Fruit fly (Drosophila melanogaster) whole organism, embryonic: ENCODE data around the gene Pez.

ENCODE experiments used
- Ada2b ChIP-seq: fragments of 200-800 bp; sonication (Bioruptor generic); IDR thresholded peaks from 2 replicates; pipeline ENCODE4 v1.3.6; 2022; ENCODE audit warnings: missing biosample characterization, missing genetic modification characterization
- B-H2 ChIP-seq: fragments of 200-800 bp; sonication (Bioruptor generic); optimal IDR thresholded peaks from 2 replicates; lab custom pipeline; 2018; ENCODE audit warnings: missing biosample characterization, mild to moderate bottlenecking, missing genetic modification characterization
- CG1024 ChIP-seq: fragments of 200-800 bp; sonication (Bioruptor generic); IDR thresholded peaks from 2 replicates; pipeline ENCODE4 v1.3.6; 2022; ENCODE audit warnings: missing biosample characterization, missing genetic modification characterization
- CG10274 ChIP-seq: fragments of 200-800 bp; sonication (Bioruptor generic); optimal IDR thresholded peaks from 3 replicates; lab custom pipeline; 2017; ENCODE audit warnings: missing biosample characterization, mild to moderate bottlenecking, missing genetic modification characterization
- CG11560 ChIP-seq: fragments of 200-800 bp; sonication (Bioruptor generic); IDR thresholded peaks from 3 replicates; pipeline ENCODE4 v1.3.6; 2022; ENCODE audit warnings: missing biosample characterization, missing genetic modification characterization
- CG13296 ChIP-seq: fragments of 200-800 bp; sonication (Bioruptor generic); optimal IDR thresholded peaks from 3 replicates; lab custom pipeline; 2018; ENCODE audit warnings: missing biosample characterization, mild to moderate bottlenecking, missing genetic modification characterization
- CG13775 ChIP-seq: fragments of 200-800 bp; sonication (Bioruptor generic); optimal IDR thresholded peaks from 3 replicates; lab custom pipeline; 2017; ENCODE audit warnings: missing biosample characterization, mild to moderate bottlenecking, missing genetic modification characterization
- CG15514 ChIP-seq: fragments of 200-800 bp; sonication (Bioruptor generic); optimal IDR thresholded peaks from 3 replicates; lab custom pipeline; 2017; ENCODE audit warnings: missing biosample characterization, missing genetic modification characterization, mild to moderate bottlenecking, moderate library complexity, missing genetic modification reagents
- CG18599 ChIP-seq: fragments of 200-800 bp; sonication (Bioruptor generic); optimal IDR thresholded peaks from 3 replicates; lab custom pipeline; 2017; ENCODE audit warnings: missing biosample characterization, missing genetic modification characterization, mild to moderate bottlenecking, moderate library complexity, missing genetic modification reagents
- CG31441 ChIP-seq: fragments of 200-800 bp; sonication (Bioruptor generic); IDR thresholded peaks from 2 replicates; pipeline ENCODE4 v1.3.6; 2022; ENCODE audit warnings: missing biosample characterization, missing genetic modification characterization
- CG4328 ChIP-seq: fragments of 200-800 bp; sonication (Bioruptor generic); optimal IDR thresholded peaks from 3 replicates; lab custom pipeline; 2017; ENCODE audit warnings: missing biosample characterization, missing genetic modification reagents, missing genetic modification characterization
- CG5953 ChIP-seq: fragments of 200-800 bp; sonication (Bioruptor generic); IDR thresholded peaks from 2 replicates; pipeline ENCODE4 v1.3.6; 2022; ENCODE audit warnings: missing biosample characterization, missing genetic modification characterization
- CG7372 ChIP-seq: fragments of 200-800 bp; sonication (Bioruptor generic); IDR thresholded peaks from 2 replicates; pipeline ENCODE4 v1.3.6; 2022; ENCODE audit warnings: missing biosample characterization, missing genetic modification characterization
- CG7839 ChIP-seq: fragments of 200-800 bp; sonication (Bioruptor generic); optimal IDR thresholded peaks from 3 replicates; lab custom pipeline; 2018; ENCODE audit warnings: missing biosample characterization, mild to moderate bottlenecking, missing genetic modification characterization, moderate library complexity
- CG7928 ChIP-seq: fragments of 200-800 bp; sonication (Bioruptor generic); optimal IDR thresholded peaks from 2 replicates; lab custom pipeline; 2017; ENCODE audit warnings: missing biosample characterization, mild to moderate bottlenecking, missing genetic modification characterization
- CG8478 ChIP-seq: fragments of >200 bp; optimal IDR thresholded peaks from 2 replicates; lab custom pipeline; 2018
- CG8944 ChIP-seq: fragments of 200-800 bp; sonication (Bioruptor generic); optimal IDR thresholded peaks from 3 replicates; lab custom pipeline; 2016; ENCODE audit warnings: missing biosample characterization, missing genetic modification characterization
- CoRest ChIP-seq: fragments of 200-800 bp; sonication (Bioruptor generic); optimal IDR thresholded peaks from 3 replicates; lab custom pipeline; 2018; ENCODE audit warnings: missing biosample characterization, mild to moderate bottlenecking, missing genetic modification characterization, moderate library complexity
- D19B ChIP-seq: fragments of 200-800 bp; sonication (Bioruptor generic); optimal IDR thresholded peaks from 2 replicates; lab custom pipeline; 2017; ENCODE audit warnings: missing biosample characterization, mild to moderate bottlenecking, missing genetic modification characterization
- Deaf1 ChIP-seq: fragments of 200-800 bp; optimal IDR thresholded peaks from 3 replicates; lab custom pipeline; 2019; ENCODE audit warnings: missing biosample characterization, mild to moderate bottlenecking, missing genetic modification characterization, moderate library complexity
- Doc3 ChIP-seq: fragments of 200-800 bp; sonication (Bioruptor generic); IDR thresholded peaks from 3 replicates; pipeline ENCODE4 v1.3.6; 2022; ENCODE audit warnings: missing biosample characterization, missing genetic modification characterization; ENCODE audit not compliant: partially characterized antibody
- Ets97D ChIP-seq: fragments of 200-800 bp; sonication (Bioruptor generic); optimal IDR thresholded peaks from 3 replicates; lab custom pipeline; 2016; ENCODE audit warnings: missing biosample characterization, missing genetic modification characterization
- HLHmδ ChIP-seq: fragments of 200-800 bp; sonication (Bioruptor generic); optimal IDR thresholded peaks from 2 replicates; lab custom pipeline; 2018; ENCODE audit warnings: missing biosample characterization, mild to moderate bottlenecking, missing genetic modification characterization, moderate library complexity
- Jarid2 ChIP-seq: fragments of 200-800 bp; sonication (Bioruptor generic); optimal IDR thresholded peaks from 3 replicates; lab custom pipeline; 2017; ENCODE audit warnings: mild to moderate bottlenecking, missing biosample characterization, missing genetic modification reagents, missing genetic modification characterization
- Lim3 ChIP-seq: fragments of 200-800 bp; sonication (Bioruptor generic); IDR thresholded peaks from 2 replicates; pipeline ENCODE4 v1.3.6; 2022; ENCODE audit warnings: missing biosample characterization, missing genetic modification characterization
- MESR4 ChIP-seq: fragments of 200-800 bp; sonication (Bioruptor generic); optimal IDR thresholded peaks from 2 replicates; lab custom pipeline; 2018; ENCODE audit warnings: missing biosample characterization, mild to moderate bottlenecking, missing genetic modification characterization, moderate library complexity
- Max ChIP-seq: fragments of 200-800 bp; sonication (Bioruptor generic); optimal IDR thresholded peaks from 2 replicates; lab custom pipeline; 2016; ENCODE audit warnings: missing biosample characterization, mild to moderate bottlenecking, missing genetic modification characterization
- Nf-YC ChIP-seq: fragments of 200-800 bp; optimal IDR thresholded peaks from 3 replicates; lab custom pipeline; 2019; ENCODE audit warnings: missing biosample characterization, mild to moderate bottlenecking, missing genetic modification characterization, moderate library complexity
- Oaz ChIP-seq: fragments of 200-800 bp; sonication (Bioruptor generic); IDR thresholded peaks from 2 replicates; pipeline ENCODE4 v1.3.6; 2022; ENCODE audit warnings: missing biosample characterization, missing genetic modification characterization
- Rx ChIP-seq: fragments of 200-800 bp; sonication (Bioruptor generic); IDR thresholded peaks from 2 replicates; pipeline ENCODE4 v1.3.6; 2022; ENCODE audit warnings: missing biosample characterization, missing genetic modification characterization
- Scr ChIP-seq: fragments of 200-800 bp; sonication (Bioruptor generic); IDR thresholded peaks from 2 replicates; pipeline ENCODE4 v1.3.6; 2022; ENCODE audit warnings: missing biosample characterization, missing genetic modification characterization; ENCODE audit not compliant: partially characterized antibody
- Taf1 ChIP-seq: fragments of 200-800 bp; sonication (Bioruptor generic); IDR thresholded peaks from 2 replicates; pipeline ENCODE4 v1.3.6; 2022; ENCODE audit warnings: missing biosample characterization, missing genetic modification characterization
- ab ChIP-seq: fragments of 200-800 bp; sonication (Bioruptor generic); optimal IDR thresholded peaks from 2 replicates; lab custom pipeline; 2016; ENCODE audit warnings: missing biosample characterization, missing genetic modification characterization
- ac ChIP-seq: fragments of 200-800 bp; sonication (Bioruptor generic); optimal IDR thresholded peaks from 3 replicates; lab custom pipeline; 2017; ENCODE audit warnings: missing biosample characterization, mild to moderate bottlenecking, missing genetic modification characterization
- cas ChIP-seq: fragments of 200-800 bp; sonication (Bioruptor generic); IDR thresholded peaks from 2 replicates; pipeline ENCODE4 v1.3.6; 2022; ENCODE audit warnings: missing biosample characterization, missing genetic modification characterization
- corto ChIP-seq: fragments of 200-800 bp; sonication (Bioruptor generic); optimal IDR thresholded peaks from 2 replicates; lab custom pipeline; 2016; ENCODE audit warnings: missing biosample characterization, mild to moderate bottlenecking, missing genetic modification characterization, moderate library complexity
- croc ChIP-seq: fragments of 200-800 bp; sonication (Bioruptor generic); conservative IDR thresholded peaks from 3 replicates; pipeline ENCODE4 v1.3.6; 2022; ENCODE audit warnings: missing biosample characterization, missing genetic modification characterization
- da ChIP-seq: fragments of 200-800 bp; sonication (Bioruptor generic); optimal IDR thresholded peaks from 2 replicates; lab custom pipeline; 2016; ENCODE audit warnings: missing biosample characterization, missing genetic modification characterization
- ems ChIP-seq: fragments of 200-800 bp; sonication (Bioruptor generic); optimal IDR thresholded peaks from 3 replicates; lab custom pipeline; 2016; ENCODE audit warnings: missing biosample characterization, missing genetic modification characterization
- gcm2 ChIP-seq: fragments of 200-800 bp; sonication (Bioruptor generic); optimal IDR thresholded peaks from 2 replicates; lab custom pipeline; 2016; ENCODE audit warnings: missing biosample characterization, missing genetic modification characterization
- gt ChIP-seq: fragments of 200-800 bp; sonication (Bioruptor generic); IDR thresholded peaks from 2 replicates; pipeline ENCODE4 v1.3.6; 2022; ENCODE audit warnings: missing biosample characterization, missing genetic modification characterization
- mam ChIP-seq: fragments of 200-800 bp; sonication (Bioruptor generic); optimal IDR thresholded peaks from 3 replicates; lab custom pipeline; 2016; ENCODE audit warnings: missing biosample characterization, missing genetic modification characterization
- onecut ChIP-seq: fragments of 200-800 bp; sonication (Bioruptor generic); IDR thresholded peaks from 2 replicates; pipeline ENCODE4 v1.3.6; 2022; ENCODE audit warnings: missing biosample characterization, missing genetic modification characterization
- p53 ChIP-seq: fragments of 200-800 bp; sonication (Bioruptor generic); optimal IDR thresholded peaks from 2 replicates; lab custom pipeline; 2016; ENCODE audit warnings: missing biosample characterization, missing genetic modification characterization
- pb ChIP-seq: fragments of 200-800 bp; sonication (Bioruptor generic); optimal IDR thresholded peaks from 3 replicates; lab custom pipeline; 2016; ENCODE audit warnings: missing biosample characterization, missing genetic modification characterization
- pnt ChIP-seq: fragments of 200-800 bp; sonication (Bioruptor generic); optimal IDR thresholded peaks from 3 replicates; lab custom pipeline; 2016; ENCODE audit warnings: missing biosample characterization, missing genetic modification characterization
- ssp ChIP-seq: fragments of 200-800 bp; sonication (Bioruptor generic); IDR thresholded peaks from 2 replicates; pipeline ENCODE4 v1.3.6; 2022; ENCODE audit warnings: missing biosample characterization, missing genetic modification characterization
- unc-4 ChIP-seq: fragments of 200-800 bp; sonication (Bioruptor generic); IDR thresholded peaks from 2 replicates; pipeline ENCODE4 v1.3.6; 2022; ENCODE audit warnings: missing biosample characterization, missing genetic modification characterization; ENCODE audit not compliant: partially characterized antibody
- wek ChIP-seq: fragments of 200-800 bp; sonication (Bioruptor generic); optimal IDR thresholded peaks from 3 replicates; lab custom pipeline; 2018; ENCODE audit warnings: missing biosample characterization, mild to moderate bottlenecking, missing genetic modification characterization, moderate library complexity
- wor ChIP-seq: fragments of 200-800 bp; sonication (Bioruptor generic); IDR thresholded peaks from 2 replicates; pipeline ENCODE4 v1.3.6; 2022; ENCODE audit warnings: missing biosample characterization, missing genetic modification characterization

The Pez gene

DNA sequence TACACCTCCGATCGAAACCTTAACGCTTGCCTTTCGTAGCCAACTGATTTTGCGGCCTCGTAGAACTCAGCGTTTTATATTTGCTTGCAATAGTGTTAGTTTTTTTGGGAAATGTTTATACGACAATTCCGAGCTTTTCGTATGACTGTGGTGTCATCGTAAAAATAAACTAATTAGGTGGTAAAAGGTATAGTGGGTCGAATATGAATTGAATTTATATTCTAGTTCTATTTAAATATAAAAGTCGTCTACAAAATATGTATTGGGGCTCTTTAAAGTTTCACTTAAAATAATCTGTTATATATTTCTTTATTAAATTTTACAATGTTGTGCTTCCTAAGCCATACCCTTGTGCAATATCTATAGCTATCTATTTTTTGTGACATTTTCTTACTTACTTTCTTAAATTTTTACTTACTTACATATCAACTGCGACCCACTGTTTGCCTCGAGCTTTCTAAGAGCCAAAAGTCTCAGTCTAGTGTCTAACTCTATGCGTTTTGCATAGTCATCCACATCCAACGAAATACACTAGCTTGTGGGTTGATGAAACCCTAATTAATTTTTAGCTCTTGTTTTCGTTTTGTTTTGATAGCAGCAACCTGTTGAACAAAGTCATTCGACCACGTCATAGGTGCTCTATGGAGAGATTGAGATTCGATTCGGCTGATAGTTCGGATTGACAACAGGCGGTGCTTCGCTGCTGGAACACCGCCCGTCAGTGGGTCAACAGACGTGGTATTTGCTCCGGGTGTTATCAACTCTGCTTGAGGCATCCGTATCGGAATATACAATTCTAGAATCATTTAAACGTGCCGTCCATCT is 12.7 kb upstream of the Pez start, which contains the start of gene CG9498 (continued):
- TF ChIP-seq Ada2b (GFP tag; lab: Robert Waterston, UW) (peak; percentile 60), CG7372 (GFP tag; lab: Robert Waterston, UW) (peak; percentile 94), Max (peak; percentile 49), CG5953 (GFP tag; lab: Robert Waterston, UW) (no peak), mam (GFP tag; lab: Kevin White, UChicago) (peak; percentile 55), pb (GFP tag; lab: Kevin White, UChicago) (no peak), Doc3 (GFP tag; lab: Robert Waterston, UW) (no peak), CG4328 (GFP tag; lab: Kevin White, UChicago) (peak; percentile 78), croc (GFP tag; lab: Robert Waterston, UW) (peak; percentile 55; the same call in 2 of the 3 replicates), Nf-YC (tag; lab: Kevin White, UChicago) (peak; percentile 76), wek (no peak), ems (GFP tag; lab: Kevin White, UChicago) (no peak), cas (peak; percentile 86), CG1024 (GFP tag; lab: Robert Waterston, UW) (no peak), B-H2 (GFP tag; lab: Kevin White, UChicago) (peak; percentile 76), wor (GFP tag; lab: Robert Waterston, UW) (no peak), CG13296 (GFP tag; lab: Kevin White, UChicago) (peak; percentile 92), CG7839 (peak; percentile 93), Deaf1 (tag; lab: Kevin White, UChicago) (peak; percentile 56), unc-4 (GFP tag; lab: Robert Waterston, UW) (no peak), CG11560 (tag; lab: Robert Waterston, UW) (peak; percentile 38; the same call in 1 of the 3 replicates), D19B (peak; percentile 89), corto (GFP tag; lab: Kevin White, UChicago) (no peak), Taf1 (GFP tag; lab: Robert Waterston, UW) (peak; percentile 95), CG15514 (GFP tag; lab: Kevin White, UChicago) (peak; percentile 75), CG8478 (lab: Kevin White, UChicago) (no peak), CG31441 (GFP tag; lab: Robert Waterston, UW) (peak; percentile 84), ac (GFP tag; lab: Kevin White, UChicago) (no peak), onecut (GFP tag; lab: Robert Waterston, UW) (0 out of 2 replicates have a peak, but pooled peaks have one; percentile 13), CG18599 (GFP tag; lab: Kevin White, UChicago) (peak; percentile 96), pnt (GFP tag; lab: Kevin White, UChicago) (peak; percentile 18), da (GFP tag; lab: Kevin White, UChicago) (no peak), gt (GFP tag; lab: Robert Waterston, UW) (no peak), CG10274 (GFP tag; lab: Kevin White, UChicago) (peak; percentile 72), HLHmδ (GFP tag; lab: Kevin White, UChicago) (no peak), Scr (no peak), ab (GFP tag; lab: Kevin White, UChicago) (no peak), gcm2 (GFP tag; lab: Kevin White, UChicago) (no peak), Rx (peak; percentile 66), MESR4 (GFP tag; lab: Kevin White, UChicago) (no peak), CG8944 (GFP tag; lab: Kevin White, UChicago) (no peak), Ets97D (no peak), Lim3 (GFP tag; lab: Robert Waterston, UW) (no peak; the same call in 1 of the 2 replicates), CG13775 (peak; percentile 68), Oaz (GFP tag; lab: Robert Waterston, UW) (peak; percentile 64; the same call in 1 of the 2 replicates), p53 (GFP tag; lab: Kevin White, UChicago) (no peak), CG7928 (GFP tag; lab: Kevin White, UChicago) (peak; percentile 52), CoRest (tag; lab: Kevin White, UChicago) (peak; percentile 92), ssp (GFP tag; lab: Robert Waterston, UW) (no peak; the same call in 1 of the 2 replicates), Jarid2 (GFP tag; lab: Kevin White, UChicago) (peak; percentile 57)
